Worm (Caenorhabditis elegans): ENCODE data around the gene T11F8.12.

ce11 chrIV:5469739-5470138 lies 12.4 kb downstream of the T11F8.12 start, which contains the start of gene rme-2:
- TF ChIP-seq lin-39 (tag; optimal IDR thresholded peaks at IDR 0.05) (no peak), lin-11 (tag; optimal IDR thresholded peaks at IDR 0.05) (no peak), blmp-1 (tag; optimal IDR thresholded peaks at IDR 0.05; ENCODE audit: insufficient read depth) (no peak), lsy-2 (tag; optimal IDR thresholded peaks at IDR 0.05) (no peak), mab-5 (tag; optimal IDR thresholded peaks at IDR 0.05) (no peak), elt-3 (tag; optimal IDR thresholded peaks at IDR 0.05) (no peak), nhr-10 (tag; optimal IDR thresholded peaks at IDR 0.05) (no peak), sma-9 (GFP tag; optimal IDR thresholded peaks at IDR 0.05) (no peak), sma-9 (tag; optimal IDR thresholded peaks at IDR 0.05) (no peak), ZK546.5 (tag; optimal IDR thresholded peaks at IDR 0.05) (no peak), fos-1 (tag; optimal IDR thresholded peaks at IDR 0.05) (no peak), nhr-11 (tag; optimal IDR thresholded peaks at IDR 0.05) (no peak), nhr-77 (tag; optimal IDR thresholded peaks at IDR 0.05) (no peak)

All from whole organism, L2 larva.